Worm (Caenorhabditis elegans): Measurements from ENCODE around the gene zzz-1.
A peak's percentile ranks its signal among the peaks of the same experiment; 100 is the strongest.

The zzz-1 gene

ce11 chrV:10871457-10871861 is 37.5 kb downstream of the zzz-1 start (continued):
- TF ChIP-seq rnt-1 (tag; optimal IDR thresholded peaks at IDR 0.05): peak; percentile 81
- no peak for TF ChIP-seq hlh-17 (GFP tag; optimal IDR thresholded peaks at IDR 0.05; ENCODE audit: borderline replicate concordance)
- no peak for TF ChIP-seq nhr-28 (tag; optimal IDR thresholded peaks at IDR 0.05)
- peak; percentile 80 for TF ChIP-seq jun-1 (tag; optimal IDR thresholded peaks at IDR 0.05)
- TF ChIP-seq lin-35 (GFP tag; optimal IDR thresholded peaks at IDR 0.05): peak; percentile 60 to 72
- TF ChIP-seq lin-13 (GFP tag; optimal IDR thresholded peaks at IDR 0.05): peak; percentile 73
- TF ChIP-seq xbp-1 (tag; optimal IDR thresholded peaks at IDR 0.05): peak; percentile 70
- no peak for TF ChIP-seq hpl-2 (GFP tag; optimal IDR thresholded peaks at IDR 0.05)
- TF ChIP-seq sup-37 (GFP tag; optimal IDR thresholded peaks at IDR 0.05): peak; percentile 55
- TF ChIP-seq efl-3 (GFP tag; optimal IDR thresholded peaks at IDR 0.05): no peak
- peak; percentile 56 for TF ChIP-seq unc-130 (tag; optimal IDR thresholded peaks at IDR 0.05)
- TF ChIP-seq unc-62 (GFP tag; optimal IDR thresholded peaks at IDR 0.05): no peak
- 0 out of 2 replicates have a peak, but pooled peaks have one; percentile 7 for TF ChIP-seq ceh-88 (GFP tag; IDR thresholded peaks at IDR 0.05)
- TF ChIP-seq unc-98 (GFP tag; IDR thresholded peaks at IDR 0.05): no peak
- TF ChIP-seq efl-1 (optimal IDR thresholded peaks at IDR 0.05): peak; percentile 71 to 72
- TF ChIP-seq efl-1 (GFP tag; optimal IDR thresholded peaks at IDR 0.05 in 1 of 2): peak; percentile 38 to 88
- peak; percentile 95 for TF ChIP-seq nhr-85 (tag)
- no peak for TF ChIP-seq lin-39 (tag; optimal IDR thresholded peaks at IDR 0.05)
- TF ChIP-seq sptf-1 (tag; optimal IDR thresholded peaks at IDR 0.05): no peak
- no peak for TF ChIP-seq nhr-76 (tag; optimal IDR thresholded peaks at IDR 0.05)
- TF ChIP-seq ceh-90 (tag; optimal IDR thresholded peaks at IDR 0.05): no peak
- peak; percentile 10 for TF ChIP-seq mef-2 (tag; optimal IDR thresholded peaks at IDR 0.05)
- no peak for TF ChIP-seq lin-15B (tag; optimal IDR thresholded peaks at IDR 0.05)
- no peak for TF ChIP-seq ceh-8 (GFP tag; optimal IDR thresholded peaks at IDR 0.05)
- TF ChIP-seq skn-1 (tag; optimal IDR thresholded peaks at IDR 0.05): peak; percentile 56
- no peak for TF ChIP-seq ama-1 (optimal IDR thresholded peaks at IDR 0.05)
- TF ChIP-seq pqm-1 (tag; optimal IDR thresholded peaks at IDR 0.05): no peak
- TF ChIP-seq Y116A8C.19 (tag; optimal IDR thresholded peaks at IDR 0.05; ENCODE audit: borderline replicate concordance): no peak
- peak; percentile 90 for TF ChIP-seq tbx-2 (tag; optimal IDR thresholded peaks at IDR 0.05)
- no peak for TF ChIP-seq lir-3 (tag; optimal IDR thresholded peaks at IDR 0.05; ENCODE audit: poor library complexity)
- no peak for TF ChIP-seq F16B12.6 (tag; optimal IDR thresholded peaks at IDR 0.05)
- no peak for TF ChIP-seq zag-1 (tag; optimal IDR thresholded peaks at IDR 0.05)
- peak; percentile 71 to 82 for TF ChIP-seq egl-27 (tag; optimal IDR thresholded peaks at IDR 0.05)

ce11 chrV:10870050-10870449 is 38.9 kb downstream of the zzz-1 start:
- TF ChIP-seq rnt-1 (tag; optimal IDR thresholded peaks at IDR 0.05) (peak; percentile 45), mep-1 (tag; optimal IDR thresholded peaks at IDR 0.05) (no peak), pax-3 (tag; optimal IDR thresholded peaks at IDR 0.05) (no peak), C04F5.9 (tag; optimal IDR thresholded peaks at IDR 0.05) (no peak), aha-1 (tag; optimal IDR thresholded peaks at IDR 0.05) (no peak), pqm-1 (tag; optimal IDR thresholded peaks at IDR 0.05) (no peak), dsc-1 (tag; optimal IDR thresholded peaks at IDR 0.05) (peak; percentile 9), lsy-2 (tag; optimal IDR thresholded peaks at IDR 0.05) (no peak), grh-1 (GFP tag; IDR thresholded peaks at IDR 0.05) (no peak), nhr-12 (tag; optimal IDR thresholded peaks at IDR 0.05) (no peak), nhr-71 (tag; optimal IDR thresholded peaks at IDR 0.05) (peak; percentile 63), nhr-90 (tag; optimal IDR thresholded peaks at IDR 0.05; ENCODE audit: poor library complexity) (no peak), elt-2 (tag; optimal IDR thresholded peaks at IDR 0.05) (no peak), nhr-47 (tag; optimal IDR thresholded peaks at IDR 0.05) (no peak), lin-15B (tag; optimal IDR thresholded peaks at IDR 0.05) (no peak), mdl-1 (tag; optimal IDR thresholded peaks at IDR 0.05) (peak in 1 of 2 experiments; percentile 26), nhr-19 (GFP tag; conservative IDR thresholded peaks at IDR 0.05) (peak; percentile 28), ceh-82 (tag; optimal IDR thresholded peaks at IDR 0.05) (no peak), nhr-28 (tag; optimal IDR thresholded peaks at IDR 0.05) (no peak), lin-14 (GFP tag; optimal IDR thresholded peaks at IDR 0.05) (peak; percentile 61), mef-2 (tag; optimal IDR thresholded peaks at IDR 0.05) (no peak), isw-1 (GFP tag; IDR thresholded peaks at IDR 0.05) (no peak), irx-1 (tag; optimal IDR thresholded peaks at IDR 0.05) (no peak), efl-1 (optimal IDR thresholded peaks at IDR 0.05) (no peak), efl-1 (GFP tag; optimal IDR thresholded peaks at IDR 0.05 in 1 of 2) (no peak), nhr-237 (tag; optimal IDR thresholded peaks at IDR 0.05) (no peak), nhr-85 (tag) (peak; percentile 31), unc-30 (tag; optimal IDR thresholded peaks at IDR 0.05) (no peak), unc-62 (GFP tag; optimal IDR thresholded peaks at IDR 0.05) (no peak)

Data from whole organism, L1 larva.